Worm (Caenorhabditis elegans) whole organism, L3 larva: ENCODE data around the gene Y50D4C.12.

Experiments
- R02D3.7 ChIP-seq: fragments of 150-350 bp; optimal IDR thresholded peaks from 2 replicates; lab custom pipeline; 2014; ENCODE audit warnings: missing biosample characterization, missing genetic modification characterization
- ama-1 ChIP-seq: fragments of 150-350 bp; optimal IDR thresholded peaks from 2 replicates; lab custom pipeline; 2018
- ceh-28 ChIP-seq: fragments of 150-350 bp; optimal IDR thresholded peaks from 2 replicates; lab custom pipeline; 2014; ENCODE audit warnings: missing biosample characterization, missing genetic modification reagents, missing genetic modification characterization
- ceh-82 ChIP-seq: fragments of 150-350 bp; optimal IDR thresholded peaks from 2 replicates; lab custom pipeline; 2014; ENCODE audit warnings: missing biosample characterization, missing genetic modification characterization
- ceh-9 ChIP-seq: sonication (generic microtip); optimal IDR thresholded peaks from 2 replicates; lab custom pipeline; 2018; ENCODE audit warnings: missing biosample characterization, missing genetic modification characterization
- daf-12 ChIP-seq: fragments of 150-350 bp; optimal IDR thresholded peaks from 2 replicates; lab custom pipeline; 2014; ENCODE audit warnings: missing biosample characterization, missing genetic modification reagents, missing genetic modification characterization
- egl-27 ChIP-seq: sonication (generic microtip); optimal IDR thresholded peaks from 4 replicates; lab custom pipeline; 2017; ENCODE audit warnings: missing biosample characterization, missing genetic modification reagents, missing genetic modification characterization
- egl-5 ChIP-seq: fragments of 150-350 bp; optimal IDR thresholded peaks from 2 replicates; lab custom pipeline; 2017; ENCODE audit warnings: missing biosample characterization, missing genetic modification reagents, missing genetic modification characterization, inconsistent platforms
- elt-1 ChIP-seq: fragments of 150-350 bp; optimal IDR thresholded peaks from 2 replicates; lab custom pipeline; 2014; ENCODE audit warnings: missing biosample characterization, missing genetic modification characterization
- eor-1 ChIP-seq, 2 experiments: fragments of 150-350 bp; optimal IDR thresholded peaks; 2 replicates each; lab custom pipeline; 2014 to 2018; ENCODE audit warnings: missing biosample characterization in 2 of 2, missing genetic modification characterization in 2 of 2
- fkh-10 ChIP-seq: sonication (generic microtip); optimal IDR thresholded peaks from 2 replicates; lab custom pipeline; 2017; ENCODE audit warnings: missing biosample characterization, missing genetic modification reagents, missing genetic modification characterization
- fkh-2 ChIP-seq: fragments of 150-350 bp; optimal IDR thresholded peaks from 2 replicates; lab custom pipeline; 2014; ENCODE audit warnings: missing biosample characterization, missing genetic modification reagents, missing genetic modification characterization
- fos-1 ChIP-seq: fragments of 150-350 bp; optimal IDR thresholded peaks from 2 replicates; lab custom pipeline; 2014; ENCODE audit warnings: missing biosample characterization, missing genetic modification characterization
- hmg-11 ChIP-seq: sonication (generic microtip); optimal IDR thresholded peaks from 2 replicates; lab custom pipeline; 2016; ENCODE audit warnings: missing genetic modification characterization, missing compliant biosample characterization
- jun-1 ChIP-seq: fragments of 150-350 bp; optimal IDR thresholded peaks from 2 replicates; lab custom pipeline; 2014; ENCODE audit warnings: missing biosample characterization, missing genetic modification reagents, missing genetic modification characterization
- lin-15B ChIP-seq: fragments of 150-350 bp; optimal IDR thresholded peaks from 2 replicates; lab custom pipeline; 2014; ENCODE audit warnings: missing biosample characterization, missing genetic modification characterization
- lin-39 ChIP-seq: fragments of 150-350 bp; optimal IDR thresholded peaks from 2 replicates; lab custom pipeline; 2018; ENCODE audit warnings: missing biosample characterization, missing genetic modification reagents, missing genetic modification characterization
- lsy-12 ChIP-seq: sonication (generic microtip); optimal IDR thresholded peaks from 2 replicates; lab custom pipeline; 2016; ENCODE audit warnings: mild to moderate bottlenecking, missing genetic modification characterization, missing compliant biosample characterization
- mdl-1 ChIP-seq: fragments of 150-350 bp; optimal IDR thresholded peaks from 2 replicates; lab custom pipeline; 2014; ENCODE audit warnings: missing biosample characterization, missing genetic modification characterization
- mml-1 ChIP-seq: fragments of 150-350 bp; sonication (generic microtip); optimal IDR thresholded peaks from 3 replicates; lab custom pipeline; 2014; ENCODE audit warnings: missing biosample characterization, missing genetic modification characterization
- nfya-1 ChIP-seq: sonication (generic microtip); optimal IDR thresholded peaks from 2 replicates; lab custom pipeline; 2017; ENCODE audit warnings: missing genetic modification characterization, mild to moderate bottlenecking, missing compliant biosample characterization, antibody characterized with exemption, moderate library complexity; ENCODE audit not compliant: insufficient read depth
- nhr-12 ChIP-seq: fragments of 150-350 bp; optimal IDR thresholded peaks from 2 replicates; lab custom pipeline; 2014; ENCODE audit warnings: missing biosample characterization, missing genetic modification characterization
- nhr-23 ChIP-seq: fragments of 150-350 bp; optimal IDR thresholded peaks from 2 replicates; lab custom pipeline; 2014; ENCODE audit warnings: missing biosample characterization, missing genetic modification reagents, missing genetic modification characterization
- nhr-237 ChIP-seq: fragments of 150-350 bp; optimal IDR thresholded peaks from 2 replicates; lab custom pipeline; 2014; ENCODE audit warnings: missing biosample characterization, missing genetic modification characterization
- nhr-25 ChIP-seq: sonication (generic microtip); optimal IDR thresholded peaks from 2 replicates; lab custom pipeline; 2017; ENCODE audit warnings: missing biosample characterization, missing genetic modification characterization
- nhr-28 ChIP-seq: fragments of 150-350 bp; optimal IDR thresholded peaks from 2 replicates; lab custom pipeline; 2014; ENCODE audit warnings: missing biosample characterization, missing genetic modification characterization
- nhr-43 ChIP-seq: sonication (generic microtip); optimal IDR thresholded peaks from 2 replicates; lab custom pipeline; 2016; ENCODE audit warnings: mild to moderate bottlenecking, missing genetic modification characterization, missing compliant biosample characterization; ENCODE audit not compliant: poor library complexity, severe bottlenecking
- nhr-67 ChIP-seq: fragments of 150-350 bp; optimal IDR thresholded peaks from 2 replicates; lab custom pipeline; 2014; ENCODE audit warnings: missing biosample characterization, missing genetic modification characterization
- nhr-76 ChIP-seq: fragments of 150-350 bp; sonication (generic microtip); optimal IDR thresholded peaks from 5 replicates; lab custom pipeline; 2014; ENCODE audit warnings: missing biosample characterization, missing genetic modification characterization
- pha-4 ChIP-seq: fragments of 150-350 bp; optimal IDR thresholded peaks from 2 replicates; lab custom pipeline; 2014; ENCODE audit warnings: missing biosample characterization, missing genetic modification reagents, missing genetic modification characterization
- pqm-1 ChIP-seq: fragments of 150-350 bp; optimal IDR thresholded peaks from 2 replicates; lab custom pipeline; 2017; ENCODE audit warnings: missing biosample characterization, missing genetic modification characterization, inconsistent platforms
- skn-1 ChIP-seq: fragments of 150-350 bp; optimal IDR thresholded peaks from 2 replicates; lab custom pipeline; 2014; ENCODE audit warnings: missing biosample characterization, missing genetic modification characterization
- snpc-4 ChIP-seq: fragments of 150-350 bp; optimal IDR thresholded peaks from 2 replicates; lab custom pipeline; 2014; ENCODE audit warnings: missing biosample characterization, missing genetic modification characterization
- tbx-2 ChIP-seq: sonication (generic microtip); optimal IDR thresholded peaks from 2 replicates; lab custom pipeline; 2016; ENCODE audit warnings: mild to moderate bottlenecking, missing genetic modification characterization, missing compliant biosample characterization
- unc-39 ChIP-seq: sonication (generic microtip); optimal IDR thresholded peaks from 4 replicates; lab custom pipeline; 2017; ENCODE audit warnings: missing biosample characterization, missing genetic modification characterization
- unc-62 ChIP-seq: fragments of 150-350 bp; sonication (generic microtip); optimal IDR thresholded peaks from 4 replicates; lab custom pipeline; 2014; ENCODE audit warnings: missing biosample characterization, missing genetic modification reagents, missing genetic modification characterization
- zag-1 ChIP-seq: fragments of 150-350 bp; optimal IDR thresholded peaks from 2 replicates; lab custom pipeline; 2014; ENCODE audit warnings: missing biosample characterization, missing genetic modification characterization
- ztf-4 ChIP-seq: fragments of 150-350 bp; optimal IDR thresholded peaks from 2 replicates; lab custom pipeline; 2014; ENCODE audit warnings: missing biosample characterization, missing genetic modification characterization

Gene Y50D4C.12

DNA sequence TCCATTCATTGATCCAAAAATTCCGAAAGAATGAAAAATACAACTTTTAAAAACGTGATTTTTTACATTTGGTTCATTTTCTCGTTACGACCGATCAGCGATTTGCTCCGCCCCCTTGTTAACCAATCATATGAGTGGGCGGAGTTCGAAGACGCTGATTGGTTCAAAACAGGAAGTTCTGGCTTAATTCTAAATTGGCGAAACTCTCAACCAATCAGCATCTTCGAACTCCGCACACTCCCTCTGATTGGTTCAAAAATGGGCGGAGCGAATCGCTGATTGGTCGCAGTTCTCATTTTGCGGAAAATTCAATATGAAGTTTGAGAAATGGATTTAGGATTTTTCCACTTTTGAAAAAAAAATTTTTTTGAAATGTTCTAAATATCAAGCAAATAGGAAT, 36.6 kb upstream of the Y50D4C.12 start:
- TF ChIP-seq nfya-1 (tag; lab: Kevin White, UChicago) (peak; percentile 84), unc-62 (GFP tag; lab: Kevin White, UChicago) (no peak)

DNA sequence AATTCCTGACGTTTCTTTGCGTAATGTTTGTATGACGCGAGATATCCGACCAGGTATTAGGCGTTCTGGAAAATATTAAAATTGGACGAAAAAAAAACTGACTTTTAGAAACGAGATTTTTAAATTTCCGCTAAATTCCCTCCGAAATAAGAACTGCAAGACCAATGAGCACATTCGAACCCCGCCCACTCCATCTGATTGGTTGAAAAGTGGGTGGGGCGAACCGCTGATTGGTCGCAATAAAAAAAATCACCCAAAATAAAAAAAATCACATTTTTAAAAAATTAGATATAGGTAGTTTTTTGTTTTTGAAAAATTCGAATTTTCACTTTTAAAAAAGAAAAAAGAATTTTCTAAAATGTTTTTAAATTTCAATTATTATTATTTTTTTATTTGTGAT, 33.3 kb upstream of the Y50D4C.12 start:
- peak; percentile 87 for TF ChIP-seq nfya-1 (tag; lab: Kevin White, UChicago)
- no peak for TF ChIP-seq nhr-28 (tag; lab: Kevin White, UChicago)

DNA sequence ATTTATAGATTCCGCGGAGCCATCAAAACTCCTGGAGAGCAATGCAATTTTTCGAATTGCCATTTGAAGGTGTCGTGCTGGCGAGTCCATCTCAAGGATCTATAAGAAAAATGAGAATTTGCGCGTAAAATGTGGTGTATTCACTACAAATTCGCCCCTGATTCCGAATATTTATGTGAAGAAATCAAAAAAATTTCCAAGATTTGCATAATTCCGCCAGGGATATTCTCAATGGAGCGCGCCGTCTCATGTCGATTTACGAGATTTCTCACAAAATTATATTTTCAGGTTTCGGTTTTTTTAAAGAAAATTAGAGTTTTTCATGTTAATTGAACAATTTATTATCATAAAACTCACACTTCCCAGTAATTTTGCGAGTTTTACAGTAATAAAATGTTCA, 32.6 kb upstream of the Y50D4C.12 start, which contains the start of gene Y50D4C.6:
TSS of gene Y50D4C.6 (minus strand) at position 101 of the 400 bp plus-strand sequence.
- TF ChIP-seq eor-1 (tag; optimal IDR thresholded peaks at IDR 0.05; lab: Kevin White, UChicago), result no peak
- TF ChIP-seq daf-12, result no peak
- TF ChIP-seq nhr-43 (tag; lab: Kevin White, UChicago), result no peak
- no peak for TF ChIP-seq hmg-11 (tag; lab: Kevin White, UChicago)
- no peak for TF ChIP-seq nhr-28 (tag; lab: Kevin White, UChicago)
- TF ChIP-seq ztf-4 (tag; lab: Kevin White, UChicago), result no peak
- no peak for TF ChIP-seq snpc-4
- TF ChIP-seq pqm-1 (tag; lab: Kevin White, UChicago), result no peak
- no peak for TF ChIP-seq mdl-1 (tag; lab: Kevin White, UChicago)
- TF ChIP-seq fkh-2 (tag; lab: Kevin White, UChicago), result no peak
- no peak for TF ChIP-seq unc-39 (tag; lab: Kevin White, UChicago)

DNA sequence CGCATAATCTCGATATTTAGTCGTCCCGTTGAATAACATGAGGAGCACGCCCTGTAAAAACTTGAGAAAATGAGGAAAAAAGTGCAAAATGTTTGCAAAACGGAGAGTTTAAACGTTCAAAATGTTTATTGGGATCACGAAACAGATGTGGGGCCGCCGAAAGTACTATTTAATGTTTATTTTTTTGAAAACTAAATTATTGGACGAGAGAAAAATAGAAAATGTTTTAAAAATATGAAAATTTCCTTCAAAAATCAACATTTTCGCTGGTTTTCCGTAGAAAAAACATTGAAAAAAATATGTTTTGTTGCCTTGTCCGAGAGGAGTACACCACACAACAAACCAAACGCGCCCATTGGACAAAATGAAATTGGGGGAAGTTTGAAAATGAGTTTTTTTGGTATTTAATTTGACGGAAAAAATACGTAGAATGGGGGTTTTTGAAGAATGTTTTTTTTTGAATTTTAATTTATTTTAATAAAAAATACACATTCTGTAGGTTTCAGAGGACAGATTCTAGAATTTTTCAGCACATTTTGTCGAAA, 17.6 kb upstream of the Y50D4C.12 start, which contains the start of gene sqv-6:
TSS of gene sqv-6 (minus strand) at position 51 of the 545 bp plus-strand sequence.
- TF ChIP-seq egl-5 (tag; lab: Kevin White, UChicago) (peak; percentile 50), snpc-4 (no peak), skn-1 (tag; lab: Kevin White, UChicago) (no peak), daf-12 (no peak), hmg-11 (tag; lab: Kevin White, UChicago) (peak; percentile 49), lin-39 (peak; percentile 49), nhr-237 (tag; lab: Kevin White, UChicago) (no peak), ceh-28 (tag; lab: Kevin White, UChicago) (no peak), nhr-23 (tag; lab: Kevin White, UChicago) (peak; percentile 41), ceh-9 (no peak), unc-62 (GFP tag; lab: Kevin White, UChicago) (no peak), nhr-12 (tag; lab: Kevin White, UChicago) (no peak), nfya-1 (tag; lab: Kevin White, UChicago) (peak; percentile 91), nhr-25 (tag; lab: Kevin White, UChicago) (no peak), ztf-4 (tag; lab: Kevin White, UChicago) (no peak), lin-15B (tag; lab: Kevin White, UChicago) (peak; percentile 53), pha-4 (peak; percentile 71), R02D3.7 (tag; lab: Kevin White, UChicago) (no peak)

DNA sequence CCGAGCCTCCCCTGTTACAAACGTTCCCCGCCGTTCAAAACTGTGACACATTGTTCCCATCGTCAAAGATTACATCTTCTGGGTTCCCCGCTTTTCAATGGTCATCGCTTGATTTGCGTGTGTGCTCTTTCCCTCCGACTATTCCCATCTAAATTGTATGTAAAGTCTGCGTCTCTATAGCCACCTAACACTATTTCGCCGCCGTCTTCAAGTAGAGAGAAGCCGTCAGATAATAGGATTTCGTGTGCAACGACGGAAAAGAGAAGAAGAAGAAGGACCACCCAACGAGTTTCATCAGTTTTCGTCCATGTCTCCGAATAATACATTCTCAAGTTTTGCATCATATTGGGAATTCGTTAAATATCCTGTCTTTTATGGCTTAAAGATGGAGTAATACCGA, 16.2 kb upstream of the Y50D4C.12 start:
- TF ChIP-seq nfya-1 (tag; lab: Kevin White, UChicago) (peak; percentile 52), ceh-9 (peak; percentile 55), hmg-11 (tag; lab: Kevin White, UChicago) (peak; percentile 49), skn-1 (tag; lab: Kevin White, UChicago) (no peak), fkh-10 (GFP tag; lab: Kevin White, UChicago) (peak; percentile 91), zag-1 (no peak), lin-39 (peak; percentile 21)

DNA sequence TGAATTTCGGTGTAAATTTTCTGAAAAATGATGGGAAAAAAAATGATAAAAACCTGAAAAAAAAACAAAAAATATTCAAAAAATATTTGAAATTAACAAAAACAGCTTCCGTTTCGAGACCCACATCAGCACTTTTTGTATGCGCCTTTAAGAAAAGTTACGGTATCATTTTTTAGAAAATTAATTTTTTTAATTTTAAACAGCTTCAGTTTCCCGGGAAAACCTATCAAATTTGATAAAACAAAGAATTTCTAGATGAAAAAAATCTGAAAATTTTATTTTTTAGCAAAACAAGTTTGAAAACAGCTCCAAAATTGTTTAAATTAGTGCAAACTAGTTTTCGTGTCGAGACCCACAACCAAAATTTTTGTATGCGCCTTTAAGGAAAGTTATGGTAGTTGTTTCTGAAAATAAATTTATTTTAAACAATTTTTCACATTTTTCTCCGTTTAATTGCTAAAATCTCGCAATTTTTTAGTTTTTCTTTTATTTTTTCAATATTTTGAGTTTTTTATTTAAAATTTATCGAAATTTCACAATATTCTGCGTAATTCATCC, 13.3 kb upstream of the Y50D4C.12 start:
- TF ChIP-seq unc-39 (tag; lab: Kevin White, UChicago), result no peak
- TF ChIP-seq egl-27 (tag; lab: Kevin White, UChicago), result no peak
- TF ChIP-seq nhr-43 (tag; lab: Kevin White, UChicago), result no peak
- no peak for TF ChIP-seq daf-12
- TF ChIP-seq nhr-67, result no peak
- TF ChIP-seq tbx-2 (tag; lab: Kevin White, UChicago), result no peak
- TF ChIP-seq elt-1 (tag; lab: Kevin White, UChicago), result no peak
- no peak for TF ChIP-seq mml-1 (tag; lab: Kevin White, UChicago)
- TF ChIP-seq jun-1 (tag; lab: Kevin White, UChicago), result no peak
- TF ChIP-seq ama-1, result no peak
- no peak for TF ChIP-seq nhr-28 (tag; lab: Kevin White, UChicago)
- no peak for TF ChIP-seq unc-62 (GFP tag; lab: Kevin White, UChicago)
- no peak for TF ChIP-seq ceh-82
- no peak for TF ChIP-seq fos-1 (tag; lab: Kevin White, UChicago)
- TF ChIP-seq fkh-10 (GFP tag; lab: Kevin White, UChicago), result no peak
- TF ChIP-seq lin-39, result no peak
- TF ChIP-seq nhr-76 (tag; lab: Kevin White, UChicago), result no peak
- TF ChIP-seq lsy-12 (tag; lab: Kevin White, UChicago), result no peak
- no peak for TF ChIP-seq ceh-9
